Worm (Caenorhabditis elegans) whole organism, L4/young adult: ENCODE measurements around the gene F18A11.2.

Experiments used
- W03F9.2 ChIP-seq: fragments of 150-350 bp; optimal IDR thresholded peaks from 2 replicates; lab custom pipeline; 2014; ENCODE audit warnings: missing biosample characterization, missing genetic modification characterization
- dao-5 ChIP-seq: sonication (generic microtip); optimal IDR thresholded peaks from 2 replicates; lab custom pipeline; 2016; ENCODE audit warnings: missing genotype, missing genetic modification characterization, moderate library complexity, missing compliant biosample characterization
- him-1 ChIP-seq: sonication (generic microtip); optimal IDR thresholded peaks from 2 replicates; lab custom pipeline; 2016; ENCODE audit warnings: missing genotype, missing genetic modification reagents, missing genetic modification characterization, missing compliant biosample characterization

DNA sequence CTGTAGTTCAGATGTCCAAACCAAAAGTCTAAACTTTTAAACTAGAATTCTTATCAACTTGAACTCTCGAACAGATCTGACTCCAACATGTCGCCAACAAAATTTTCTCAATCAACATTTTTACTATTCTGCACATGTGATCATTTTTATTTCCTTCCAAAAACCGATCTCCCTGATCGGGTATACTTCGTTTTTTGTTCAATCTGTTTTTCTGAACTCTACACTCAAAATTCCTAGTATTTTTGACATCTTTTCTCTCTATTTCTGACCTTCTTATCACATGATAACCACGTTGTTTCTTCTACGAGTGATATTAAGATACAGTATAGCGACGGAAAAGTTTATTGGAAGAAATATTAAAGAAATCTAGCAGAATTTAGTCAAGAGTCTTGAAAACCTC is 25.2 kb upstream of the F18A11.2 start:
- TF ChIP-seq dao-5 (tag; lab: Kevin White, UChicago) (no peak), him-1 (tag; lab: Kevin White, UChicago) (no peak), W03F9.2 (no peak)
